Worm (Caenorhabditis elegans): Measurements from ENCODE around the gene sym-4.

The sym-4 gene

ce11 chrX:14169569-14170031 is at the start of gene sym-4:
Gene sym-4 (minus strand): TSS chrX:14169619.
- TF ChIP-seq ces-1 (GFP tag; optimal IDR thresholded peaks at IDR 0.05) (peak; percentile 87), nhr-28 (tag; optimal IDR thresholded peaks at IDR 0.05) (no peak), tbx-8 (GFP tag; optimal IDR thresholded peaks at IDR 0.05) (no peak), nhr-237 (tag; optimal IDR thresholded peaks at IDR 0.05) (peak; percentile 83), nhr-12 (tag; optimal IDR thresholded peaks at IDR 0.05) (no peak), elt-1 (tag; optimal IDR thresholded peaks at IDR 0.05; ENCODE audit: borderline replicate concordance, insufficient read depth) (peak; percentile 50), lsy-2 (tag; optimal IDR thresholded peaks at IDR 0.05) (peak; percentile 59), mls-2 (tag; optimal IDR thresholded peaks at IDR 0.05) (no peak), lin-32 (GFP tag; optimal IDR thresholded peaks at IDR 0.05) (peak; percentile 1), zip-8 (tag; optimal IDR thresholded peaks at IDR 0.05) (no peak), mep-1 (tag; optimal IDR thresholded peaks at IDR 0.05) (peak; percentile 82), unc-62 (GFP tag; optimal IDR thresholded peaks at IDR 0.05) (peak; percentile 74), unc-120 (tag; optimal IDR thresholded peaks at IDR 0.05; ENCODE audit: poor library complexity, severe bottlenecking) (peak; percentile 99), sem-2 (GFP tag; optimal IDR thresholded peaks at IDR 0.05) (no peak), hlh-1 (tag; optimal IDR thresholded peaks at IDR 0.05) (peak; percentile 62), mab-5 (tag; optimal IDR thresholded peaks at IDR 0.05) (no peak), blmp-1 (tag; optimal IDR thresholded peaks at IDR 0.05) (no peak), lin-13 (tag; optimal IDR thresholded peaks at IDR 0.05) (peak; percentile 21), nhr-76 (tag; optimal IDR thresholded peaks at IDR 0.05) (no peak), drap-1 (GFP tag; optimal IDR thresholded peaks at IDR 0.05) (peak; percentile 36), unc-39 (tag; optimal IDR thresholded peaks at IDR 0.05) (peak; percentile 6), bed-3 (GFP tag; optimal IDR thresholded peaks at IDR 0.05) (no peak), M03D4.4 (tag; optimal IDR thresholded peaks at IDR 0.05) (peak; percentile 20), ceh-83 (GFP tag; optimal IDR thresholded peaks at IDR 0.05) (no peak), snpc-4 (tag; optimal IDR thresholded peaks at IDR 0.05) (no peak), ham-2 (GFP tag; optimal IDR thresholded peaks at IDR 0.05) (no peak), sptf-1 (tag; optimal IDR thresholded peaks at IDR 0.05) (peak; percentile 38), nhr-2 (tag; optimal IDR thresholded peaks at IDR 0.05) (peak; percentile 51), cnd-1 (tag; optimal IDR thresholded peaks at IDR 0.05) (peak; percentile 21), pha-4 (tag; optimal IDR thresholded peaks at IDR 0.05) (peak; percentile 88), flh-1 (GFP tag; optimal IDR thresholded peaks at IDR 0.05) (no peak), ceh-39 (tag; optimal IDR thresholded peaks at IDR 0.05) (peak; percentile 42), elt-3 (tag; optimal IDR thresholded peaks at IDR 0.05) (peak; percentile 68), ceh-43 (GFP tag; optimal IDR thresholded peaks at IDR 0.05) (no peak), ztf-11 (tag; optimal IDR thresholded peaks at IDR 0.05) (no peak)

- TF ChIP-seq ceh-39 (tag; optimal IDR thresholded peaks at IDR 0.05) = no peak
- TF ChIP-seq lsy-2 (tag; optimal IDR thresholded peaks at IDR 0.05) = no peak
- TF ChIP-seq blmp-1 (tag; optimal IDR thresholded peaks at IDR 0.05) = no peak
- no peak for TF ChIP-seq tbx-8 (GFP tag; optimal IDR thresholded peaks at IDR 0.05)
- TF ChIP-seq nhr-76 (tag; optimal IDR thresholded peaks at IDR 0.05) = no peak
- no peak for TF ChIP-seq M03D4.4 (tag; optimal IDR thresholded peaks at IDR 0.05)
- no peak for TF ChIP-seq nhr-12 (tag; optimal IDR thresholded peaks at IDR 0.05)
- no peak for TF ChIP-seq unc-120 (tag; optimal IDR thresholded peaks at IDR 0.05; ENCODE audit: poor library complexity, severe bottlenecking)
- no peak for TF ChIP-seq pha-4 (tag; optimal IDR thresholded peaks at IDR 0.05)
- no peak for TF ChIP-seq flh-1 (GFP tag; optimal IDR thresholded peaks at IDR 0.05)
- TF ChIP-seq unc-62 (GFP tag; optimal IDR thresholded peaks at IDR 0.05) = no peak
- TF ChIP-seq drap-1 (GFP tag; optimal IDR thresholded peaks at IDR 0.05) = no peak
- no peak for TF ChIP-seq elt-3 (tag; optimal IDR thresholded peaks at IDR 0.05)
- TF ChIP-seq elt-1 (tag; optimal IDR thresholded peaks at IDR 0.05; ENCODE audit: borderline replicate concordance, insufficient read depth) = no peak
- TF ChIP-seq mls-2 (tag; optimal IDR thresholded peaks at IDR 0.05) = no peak
- TF ChIP-seq snpc-4 (tag; optimal IDR thresholded peaks at IDR 0.05) = no peak
- no peak for TF ChIP-seq ham-2 (GFP tag; optimal IDR thresholded peaks at IDR 0.05)
- TF ChIP-seq zip-8 (tag; optimal IDR thresholded peaks at IDR 0.05) = no peak
- no peak for TF ChIP-seq unc-39 (tag; optimal IDR thresholded peaks at IDR 0.05)
Observed at ce11 chrX:14214520-14215023, 45.2 kb upstream of the sym-4 start, which contains the start of gene K06G5.1. Gene K06G5.1 (plus strand): TSS chrX:14214973.

DNA sequence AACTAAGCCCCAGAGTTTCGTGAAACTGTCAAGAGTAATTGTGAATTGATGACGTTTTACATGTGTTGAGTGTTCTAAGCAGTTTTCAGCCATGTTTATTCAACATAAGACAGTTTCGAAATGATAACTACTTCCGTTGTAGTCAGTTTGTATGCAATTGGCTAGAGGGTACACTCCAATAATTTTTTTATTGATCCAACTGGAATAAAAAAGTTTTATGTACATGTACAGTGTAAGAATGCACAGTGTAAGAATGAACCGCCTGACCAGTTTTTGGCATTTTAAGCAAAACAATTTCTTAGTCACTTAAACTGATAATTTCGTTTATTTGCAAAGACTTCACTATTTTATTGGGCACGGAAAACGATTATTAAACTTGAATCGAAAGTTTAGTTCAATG is 43.9 kb upstream of the sym-4 start:
- TF ChIP-seq lsy-2 (tag; optimal IDR thresholded peaks at IDR 0.05) (no peak), unc-39 (tag; optimal IDR thresholded peaks at IDR 0.05) (no peak), drap-1 (GFP tag; optimal IDR thresholded peaks at IDR 0.05) (no peak), blmp-1 (tag; optimal IDR thresholded peaks at IDR 0.05) (no peak), snpc-4 (tag; optimal IDR thresholded peaks at IDR 0.05) (no peak), tbx-8 (GFP tag; optimal IDR thresholded peaks at IDR 0.05) (no peak), unc-120 (tag; optimal IDR thresholded peaks at IDR 0.05; ENCODE audit: poor library complexity, severe bottlenecking) (no peak)

Data from whole organism, mixed stage, embryonic.